Worm (Caenorhabditis elegans) whole organism, late embryonic: ENCODE measurements around the gene thoc-2.

Experiments used
- ahr-1 ChIP-seq: sonication (generic microtip); optimal IDR thresholded peaks from 2 replicates; lab custom pipeline; 2016; ENCODE audit warnings: missing genetic modification characterization, missing compliant biosample characterization
- ama-1 ChIP-seq: fragments of 150-350 bp; optimal IDR thresholded peaks from 2 replicates; lab custom pipeline; 2014
- ceh-34 ChIP-seq: sonication (generic microtip); optimal IDR thresholded peaks from 2 replicates; lab custom pipeline; 2016; ENCODE audit warnings: mild to moderate bottlenecking, missing genetic modification characterization, missing compliant biosample characterization
- sox-4 ChIP-seq: sonication (generic microtip); optimal IDR thresholded peaks from 2 replicates; lab custom pipeline; 2017; ENCODE audit warnings: mild to moderate bottlenecking, missing genetic modification characterization, inconsistent platforms, missing compliant biosample characterization

ce11 chrIII:6421473-6421872 is 53.6 kb downstream of the thoc-2 start:
- TF ChIP-seq sox-4, result no peak
- TF ChIP-seq ama-1 (lab: Kevin White, UChicago), result no peak
- TF ChIP-seq ahr-1 (tag; lab: Kevin White, UChicago), result no peak
- TF ChIP-seq ceh-34 (tag; lab: Kevin White, UChicago), result no peak
